Worm (Caenorhabditis elegans) whole organism, midembryonic: ENCODE data around the gene abf-4.

ENCODE experiments used
- T22C8.4 ChIP-seq: fragments of 200-800 bp; sonication (Bioruptor generic); IDR thresholded peaks from 2 replicates; pipeline ENCODE4 v1.3.6; 2022; ENCODE audit warnings: missing genetic modification characterization, missing compliant biosample characterization
- cog-1 ChIP-seq: sonication (generic microtip); optimal IDR thresholded peaks from 2 replicates; lab custom pipeline; 2016; ENCODE audit warnings: missing genetic modification characterization, missing compliant biosample characterization
- flt-1 ChIP-seq: fragments of 200-800 bp; sonication (Bioruptor generic); IDR thresholded peaks from 2 replicates; pipeline ENCODE4 v1.3.6; 2022; ENCODE audit warnings: missing genetic modification characterization, missing compliant biosample characterization
- klf-2 ChIP-seq: fragments of 200-800 bp; sonication (Bioruptor generic); conservative IDR thresholded peaks from 2 replicates; pipeline ENCODE4 v1.3.6; 2022; ENCODE audit warnings: missing genetic modification reagents, missing genetic modification characterization, missing compliant biosample characterization
- med-1 ChIP-seq: sonication (generic microtip); optimal IDR thresholded peaks from 2 replicates; lab custom pipeline; 2017; ENCODE audit warnings: missing genetic modification characterization, mild to moderate bottlenecking, missing compliant biosample characterization, antibody characterized with exemption, missing genetic modification reagents; ENCODE audit not compliant: insufficient read depth
- ref-1 ChIP-seq: fragments of 200-800 bp; sonication (Bioruptor generic); conservative IDR thresholded peaks from 2 replicates; pipeline ENCODE4 v1.3.6; 2022; ENCODE audit warnings: missing genetic modification reagents, missing genetic modification characterization, missing compliant biosample characterization
- tab-1 ChIP-seq: fragments of 200-800 bp; sonication (Bioruptor generic); IDR thresholded peaks from 2 replicates; pipeline ENCODE4 v1.3.6; 2022; ENCODE audit warnings: missing genetic modification characterization, missing compliant biosample characterization
- ztf-23 ChIP-seq: fragments of 200-800 bp; sonication (Bioruptor generic); IDR thresholded peaks from 2 replicates; pipeline ENCODE4 v1.3.6; 2022; ENCODE audit warnings: missing genetic modification reagents, missing genetic modification characterization, missing compliant biosample characterization

DNA sequence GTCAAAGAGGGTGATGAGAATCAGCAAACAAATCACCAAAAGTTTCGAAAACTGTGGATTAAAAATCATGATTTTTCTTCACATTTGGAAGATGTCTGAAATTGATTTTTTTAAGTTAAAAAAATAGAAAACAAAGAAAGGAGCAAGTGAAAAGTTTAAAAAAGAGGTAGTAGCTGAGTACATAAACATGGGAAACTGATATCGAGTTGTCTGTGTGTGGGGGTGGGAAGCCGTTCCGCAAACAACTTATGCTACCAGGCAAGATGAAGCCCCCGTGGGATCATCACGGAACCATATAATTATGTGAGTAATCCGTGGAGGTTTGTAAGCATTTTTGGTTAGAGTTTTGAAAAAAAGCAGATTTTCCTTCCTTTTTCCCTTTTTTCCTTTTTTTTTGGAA is 7.1 kb downstream of the abf-4 start, which contains the start of gene Y38H6C.20:
- TF ChIP-seq flt-1 (GFP tag; lab: Robert Waterston, UW), result no peak
- TF ChIP-seq klf-2 (GFP tag; lab: Robert Waterston, UW), result no peak
- TF ChIP-seq tab-1, result no peak
- TF ChIP-seq ztf-23 (GFP tag; lab: Robert Waterston, UW), result no peak
- TF ChIP-seq T22C8.4, result no peak
- TF ChIP-seq ref-1 (GFP tag; lab: Robert Waterston, UW), result no peak
- TF ChIP-seq cog-1 (tag; lab: Kevin White, UChicago), result no peak
- no peak for TF ChIP-seq med-1 (GFP tag; lab: Kevin White, UChicago)
